Worm (Caenorhabditis elegans): ENCODE results near the gene cdk-1.

Gene cdk-1

DNA sequence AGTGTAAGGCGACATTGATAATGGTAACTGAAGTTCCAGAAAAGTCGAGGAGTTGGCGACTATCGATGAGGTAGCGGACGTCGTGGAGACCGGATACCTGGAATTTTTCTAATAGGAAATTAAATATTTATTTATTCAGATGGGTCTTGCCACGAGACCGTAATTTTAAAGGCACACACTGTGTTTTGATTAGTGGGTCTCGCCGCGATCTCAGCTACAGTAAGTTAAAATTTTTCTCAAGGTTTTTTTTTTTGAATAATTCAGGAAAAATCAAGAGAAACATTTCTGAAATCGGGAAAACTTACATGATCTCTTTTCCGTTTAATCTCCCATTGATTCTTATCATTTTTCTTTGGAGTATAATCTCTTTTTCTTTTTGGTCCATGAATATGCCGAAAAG, 31.8 kb downstream of the cdk-1 start:
- TF ChIP-seq sup-37 (GFP tag; optimal IDR thresholded peaks at IDR 0.05) (no peak), alr-1 (tag; optimal IDR thresholded peaks at IDR 0.05; ENCODE audit: borderline replicate concordance) (no peak), ceh-88 (GFP tag; IDR thresholded peaks at IDR 0.05) (no peak), sox-4 (tag; optimal IDR thresholded peaks at IDR 0.05) (no peak), blmp-1 (tag; optimal IDR thresholded peaks at IDR 0.05) (no peak), nhr-90 (tag; optimal IDR thresholded peaks at IDR 0.05; ENCODE audit: poor library complexity) (no peak), nhr-12 (tag; optimal IDR thresholded peaks at IDR 0.05) (no peak), nhr-85 (tag) (no peak), pqm-1 (tag; optimal IDR thresholded peaks at IDR 0.05) (no peak), ceh-63 (GFP tag; optimal IDR thresholded peaks at IDR 0.05) (no peak), aly-2 (tag; optimal IDR thresholded peaks at IDR 0.05) (no peak), zag-1 (tag; optimal IDR thresholded peaks at IDR 0.05) (no peak), nhr-71 (tag; optimal IDR thresholded peaks at IDR 0.05) (no peak), ceh-82 (tag; optimal IDR thresholded peaks at IDR 0.05) (no peak), fkh-4 (tag; optimal IDR thresholded peaks at IDR 0.05; ENCODE audit: borderline replicate concordance) (no peak), dsc-1 (tag; optimal IDR thresholded peaks at IDR 0.05) (no peak), F16B12.6 (tag; optimal IDR thresholded peaks at IDR 0.05) (no peak), ztf-4 (tag; optimal IDR thresholded peaks at IDR 0.05) (no peak)

DNA sequence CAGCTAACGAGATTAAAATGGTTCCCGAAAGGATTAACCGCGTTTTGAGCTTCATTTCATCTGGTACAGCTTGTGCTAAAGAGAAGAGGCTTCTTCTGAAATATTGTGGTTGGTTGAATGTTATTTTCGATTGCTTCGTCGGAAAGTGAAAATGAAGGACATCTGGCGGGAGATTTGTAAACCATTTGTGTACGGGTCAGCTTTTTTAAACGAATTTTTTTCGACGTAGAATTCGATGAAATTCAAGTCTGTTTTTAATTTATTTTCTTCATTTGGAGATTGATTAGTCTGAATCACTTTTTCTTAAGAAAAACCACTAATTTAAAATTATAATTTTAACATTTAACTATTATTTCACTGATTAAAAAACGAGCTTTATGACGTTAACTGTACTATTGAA, 33.0 kb downstream of the cdk-1 start, which contains the start of gene sqv-3:
sqv-3 (minus strand) TSS at position 101 of the 400 bp plus-strand sequence.
- TF ChIP-seq xbp-1 (tag; optimal IDR thresholded peaks at IDR 0.05) (no peak), nhr-47 (tag; optimal IDR thresholded peaks at IDR 0.05) (no peak), dsc-1 (tag; optimal IDR thresholded peaks at IDR 0.05) (peak; percentile 39), isw-1 (GFP tag; IDR thresholded peaks at IDR 0.05) (no peak), unc-86 (tag; optimal IDR thresholded peaks at IDR 0.05) (no peak), efl-1 (optimal IDR thresholded peaks at IDR 0.05) (no peak), efl-1 (GFP tag; optimal IDR thresholded peaks at IDR 0.05 in 1 of 2) (peak in 1 of 2 experiments; percentile 74), fkh-10 (GFP tag; optimal IDR thresholded peaks at IDR 0.05) (no peak)

DNA sequence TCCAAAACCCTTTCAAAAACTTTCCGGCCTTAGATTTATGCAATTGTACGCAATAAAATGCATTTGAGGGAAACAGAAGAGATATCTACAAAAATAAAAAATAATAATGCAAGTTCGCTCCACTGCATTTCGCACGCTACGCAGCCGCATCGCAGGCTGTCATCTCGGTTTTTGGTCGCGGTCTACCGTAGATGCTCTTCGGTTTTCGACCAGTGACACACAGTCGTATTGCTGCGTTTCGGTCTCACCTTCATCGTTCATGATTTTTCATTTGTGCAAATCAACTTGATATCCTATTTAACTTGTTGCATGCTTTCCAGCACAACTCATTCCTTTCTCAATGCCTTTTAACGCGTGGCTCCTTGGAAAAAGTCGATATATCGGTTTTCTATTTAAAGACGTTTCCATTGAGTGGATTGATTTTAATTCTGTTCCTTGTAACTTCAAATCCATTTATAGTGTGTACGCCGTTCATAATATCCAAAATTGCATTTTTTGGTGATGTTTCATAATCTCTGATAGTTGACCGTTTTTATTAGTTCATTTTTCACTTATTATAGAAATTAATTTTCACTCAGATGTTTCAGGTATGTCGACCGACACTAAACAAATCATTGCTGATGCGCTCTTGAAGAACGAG, 33.5 kb downstream of the cdk-1 start, which contains the start of gene vha-1:
vha-1 (plus strand) TSS at position 590 of the 640 bp plus-strand sequence.
- peak; percentile 88 to 91 for TF ChIP-seq lin-35 (GFP tag; optimal IDR thresholded peaks at IDR 0.05)
- TF ChIP-seq mep-1 (tag; optimal IDR thresholded peaks at IDR 0.05), result peak; percentile 87
- peak; percentile 93 for TF ChIP-seq lin-14 (GFP tag; optimal IDR thresholded peaks at IDR 0.05)
- peak; percentile 84 for TF ChIP-seq nhr-237 (tag; optimal IDR thresholded peaks at IDR 0.05)
- peak; percentile 61 for TF ChIP-seq fos-1 (tag; optimal IDR thresholded peaks at IDR 0.05)
- TF ChIP-seq nhr-76 (tag; optimal IDR thresholded peaks at IDR 0.05), result no peak
- peak; percentile 90 for TF ChIP-seq nhr-77 (tag; optimal IDR thresholded peaks at IDR 0.05)
- peak; percentile 77 for TF ChIP-seq fkh-8 (tag; optimal IDR thresholded peaks at IDR 0.05)
- TF ChIP-seq ama-1 (optimal IDR thresholded peaks at IDR 0.05), result peak; percentile 56
- TF ChIP-seq hpl-2 (GFP tag; optimal IDR thresholded peaks at IDR 0.05), result peak; percentile 41
- no peak for TF ChIP-seq alr-1 (tag; optimal IDR thresholded peaks at IDR 0.05; ENCODE audit: borderline replicate concordance)
- peak; percentile 53 for TF ChIP-seq nhr-19 (GFP tag; conservative IDR thresholded peaks at IDR 0.05)
- TF ChIP-seq nhr-71 (tag; optimal IDR thresholded peaks at IDR 0.05), result peak; percentile 90
- TF ChIP-seq F16B12.6 (tag; optimal IDR thresholded peaks at IDR 0.05), result peak; percentile 64
- peak; percentile 86 to 97 for TF ChIP-seq lsy-2 (tag; optimal IDR thresholded peaks at IDR 0.05)
- TF ChIP-seq sptf-1 (tag; optimal IDR thresholded peaks at IDR 0.05), result no peak
- TF ChIP-seq unc-30 (tag; optimal IDR thresholded peaks at IDR 0.05), result no peak
- TF ChIP-seq lin-15B (tag; optimal IDR thresholded peaks at IDR 0.05), result peak; percentile 95
- TF ChIP-seq egl-13 (tag; optimal IDR thresholded peaks at IDR 0.05), result peak; percentile 48
- TF ChIP-seq ceh-88 (GFP tag; IDR thresholded peaks at IDR 0.05), result no peak; the same call in 1 of the 2 replicates
- TF ChIP-seq skn-1 (tag; optimal IDR thresholded peaks at IDR 0.05), result peak; percentile 91
- TF ChIP-seq nhr-20 (tag; optimal IDR thresholded peaks at IDR 0.05), result peak; percentile 88
- TF ChIP-seq pax-3 (tag; optimal IDR thresholded peaks at IDR 0.05), result no peak
- no peak for TF ChIP-seq Y116A8C.19 (tag; optimal IDR thresholded peaks at IDR 0.05; ENCODE audit: borderline replicate concordance)
- TF ChIP-seq isw-1 (GFP tag; IDR thresholded peaks at IDR 0.05), result peak; percentile 73
- TF ChIP-seq rnt-1 (tag; optimal IDR thresholded peaks at IDR 0.05), result peak; percentile 73
- TF ChIP-seq ces-1 (GFP tag; optimal IDR thresholded peaks at IDR 0.05), result no peak
- TF ChIP-seq lin-13 (GFP tag; optimal IDR thresholded peaks at IDR 0.05), result peak; percentile 83
- TF ChIP-seq efl-1 (optimal IDR thresholded peaks at IDR 0.05), result peak; percentile 79 to 89
- peak; percentile 79 to 94 for TF ChIP-seq efl-1 (GFP tag; optimal IDR thresholded peaks at IDR 0.05 in 1 of 2)
- no peak for TF ChIP-seq nhr-28 (tag; optimal IDR thresholded peaks at IDR 0.05)
- peak; percentile 55 for TF ChIP-seq unc-86 (tag; optimal IDR thresholded peaks at IDR 0.05)
- TF ChIP-seq snpc-4 (tag; optimal IDR thresholded peaks at IDR 0.05), result peak; percentile 43
